Worm (Caenorhabditis elegans) whole organism, L4 larva: ENCODE results near the gene DH11.5.

ENCODE experiments used
- lsy-2 ChIP-seq, 2 experiments: fragments of 150-350 bp in 1 of 2; sonication (generic microtip) in 1 of 2; optimal IDR thresholded peaks; 2 replicates each; lab custom pipeline; 2014 to 2017; ENCODE audit warnings: missing biosample characterization in 2 of 2, missing genetic modification characterization in 2 of 2
- zag-1 ChIP-seq: fragments of 150-350 bp; optimal IDR thresholded peaks from 2 replicates; lab custom pipeline; 2014; ENCODE audit warnings: missing biosample characterization, missing genetic modification characterization

DNA sequence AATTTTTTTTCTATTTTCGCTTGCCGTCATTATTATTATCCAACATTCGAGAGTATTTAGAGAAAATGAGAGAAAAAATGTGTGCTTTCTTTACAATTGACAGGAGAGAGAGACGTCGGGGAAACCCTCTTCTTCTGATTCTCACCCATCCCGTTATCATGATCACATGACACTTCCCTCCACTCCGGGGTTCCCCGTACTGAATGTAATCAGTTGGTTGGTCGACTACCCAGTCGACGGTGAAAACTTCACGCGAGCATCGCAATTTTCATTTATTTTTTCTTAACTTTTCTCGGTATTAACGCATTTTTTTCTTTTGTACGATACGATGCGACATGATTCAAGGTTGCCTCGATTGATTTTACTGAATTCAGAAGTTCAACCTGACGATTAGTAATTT, 39.8 kb downstream of the DH11.5 start:
- TF ChIP-seq zag-1 (no peak), lsy-2 (tag; optimal IDR thresholded peaks at IDR 0.05; lab: Kevin White, UChicago) (peak; percentile 22 to 41)
